Worm (Caenorhabditis elegans) whole organism, L1 larva: ENCODE results near the gene Y65A5A.24.
A peak's percentile ranks its signal among the peaks of the same experiment; 100 is the strongest.

Source experiments
- C04F5.9 ChIP-seq: sonication (generic microtip); optimal IDR thresholded peaks from 2 replicates; lab custom pipeline; 2016; ENCODE audit warnings: missing genetic modification characterization, missing compliant biosample characterization
- C34B4.2 ChIP-seq: sonication (generic microtip); optimal IDR thresholded peaks from 2 replicates; lab custom pipeline; 2017; ENCODE audit warnings: mild to moderate bottlenecking, missing genetic modification characterization, missing compliant biosample characterization
- F16B12.6 ChIP-seq: fragments of 150-350 bp; optimal IDR thresholded peaks from 2 replicates; lab custom pipeline; 2014; ENCODE audit warnings: missing biosample characterization, missing genetic modification characterization
- aha-1 ChIP-seq: fragments of 150-350 bp; optimal IDR thresholded peaks from 2 replicates; lab custom pipeline; 2014; ENCODE audit warnings: missing biosample characterization, missing genetic modification characterization
- alr-1 ChIP-seq: fragments of 200-800 bp; sonication (Bioruptor generic); optimal IDR thresholded peaks from 2 replicates; lab custom pipeline; 2018; ENCODE audit warnings: borderline replicate concordance, mild to moderate bottlenecking, missing genetic modification characterization, missing compliant biosample characterization
- ceh-8 ChIP-seq: fragments of 200-800 bp; sonication (Bioruptor generic); optimal IDR thresholded peaks from 2 replicates; lab custom pipeline; 2018; ENCODE audit warnings: mild to moderate bottlenecking, missing genetic modification characterization, moderate library complexity, missing compliant biosample characterization
- ceh-88 ChIP-seq: fragments of 200-800 bp; sonication (Bioruptor generic); IDR thresholded peaks from 2 replicates; pipeline ENCODE4 v1.3.6; 2022; ENCODE audit warnings: missing genetic modification characterization, missing compliant biosample characterization
- ceh-90 ChIP-seq: sonication (generic microtip); optimal IDR thresholded peaks from 2 replicates; lab custom pipeline; 2016; ENCODE audit warnings: missing genetic modification characterization, missing compliant biosample characterization
- egl-13 ChIP-seq: sonication (generic microtip); optimal IDR thresholded peaks from 2 replicates; lab custom pipeline; 2016; ENCODE audit warnings: missing genotype, missing genetic modification reagents, missing genetic modification characterization, missing compliant biosample characterization
- elt-2 ChIP-seq: sonication (generic microtip); optimal IDR thresholded peaks from 2 replicates; lab custom pipeline; 2016; ENCODE audit warnings: missing genetic modification characterization, mild to moderate bottlenecking, inconsistent platforms, missing compliant biosample characterization, missing genetic modification reagents
- elt-3 ChIP-seq, 6 experiments: fragments of 150-350 bp in 1 of 6; sonication (generic microtip); optimal IDR thresholded peaks; 2 replicates each; lab custom pipeline; 2017 to 2018; ENCODE audit warnings: missing biosample characterization in 6 of 6, missing genetic modification characterization in 6 of 6, inconsistent platforms in 1 of 6
- ets-5 ChIP-seq: fragments of 200-800 bp; sonication (Bioruptor generic); IDR thresholded peaks from 2 replicates; pipeline ENCODE4 v1.3.6; 2022; ENCODE audit warnings: missing genetic modification characterization, missing compliant biosample characterization
- fkh-4 ChIP-seq: sonication (generic microtip); optimal IDR thresholded peaks from 2 replicates; lab custom pipeline; 2016; ENCODE audit warnings: missing compliant biosample characterization, missing genetic modification characterization, borderline replicate concordance
- fos-1 ChIP-seq: fragments of 150-350 bp; optimal IDR thresholded peaks from 2 replicates; lab custom pipeline; 2014; ENCODE audit warnings: missing biosample characterization, missing genetic modification characterization
- grh-1 ChIP-seq: fragments of 200-800 bp; sonication (Bioruptor generic); IDR thresholded peaks from 2 replicates; pipeline ENCODE4 v1.3.6; 2022; ENCODE audit warnings: missing genetic modification reagents, missing genetic modification characterization, missing compliant biosample characterization
- hlh-17 ChIP-seq: fragments of 200-800 bp; sonication (Bioruptor generic); optimal IDR thresholded peaks from 2 replicates; lab custom pipeline; 2018; ENCODE audit warnings: missing genetic modification characterization, mild to moderate bottlenecking, missing compliant biosample characterization, moderate library complexity, borderline replicate concordance
- hlh-4 ChIP-seq: sonication (generic microtip); optimal IDR thresholded peaks from 2 replicates; lab custom pipeline; 2016; ENCODE audit warnings: mild to moderate bottlenecking, missing genetic modification characterization, missing compliant biosample characterization
- hpl-2 ChIP-seq: fragments of 150-350 bp; optimal IDR thresholded peaks from 2 replicates; lab custom pipeline; 2014; ENCODE audit warnings: missing biosample characterization, missing genetic modification reagents, missing genetic modification characterization
- isw-1 ChIP-seq: fragments of 200-800 bp; sonication (Bioruptor generic); IDR thresholded peaks from 2 replicates; pipeline ENCODE4 v1.3.6; 2022; ENCODE audit warnings: missing genetic modification characterization, missing compliant biosample characterization
- jun-1 ChIP-seq: fragments of 150-350 bp; optimal IDR thresholded peaks from 2 replicates; lab custom pipeline; 2014; ENCODE audit warnings: missing biosample characterization, missing genetic modification reagents, missing genetic modification characterization
- lin-13 ChIP-seq: fragments of 150-350 bp; optimal IDR thresholded peaks from 2 replicates; lab custom pipeline; 2014; ENCODE audit warnings: missing biosample characterization, missing genetic modification reagents, missing genetic modification characterization
- lin-15B ChIP-seq: fragments of 150-350 bp; sonication (generic microtip); optimal IDR thresholded peaks from 3 replicates; lab custom pipeline; 2014; ENCODE audit warnings: missing biosample characterization, missing genetic modification characterization
- lsy-2 ChIP-seq, 2 experiments: fragments of 150-350 bp; optimal IDR thresholded peaks; 2 replicates each; lab custom pipeline; 2014; ENCODE audit warnings: missing biosample characterization in 2 of 2, missing genetic modification characterization in 2 of 2
- mef-2 ChIP-seq: fragments of 150-350 bp; optimal IDR thresholded peaks from 2 replicates; lab custom pipeline; 2014; ENCODE audit warnings: missing biosample characterization, missing genetic modification characterization
- nhr-20 ChIP-seq: sonication (generic microtip); optimal IDR thresholded peaks from 2 replicates; lab custom pipeline; 2016; ENCODE audit warnings: mild to moderate bottlenecking, missing genetic modification characterization, missing compliant biosample characterization
- nhr-28 ChIP-seq: fragments of 150-350 bp; optimal IDR thresholded peaks from 2 replicates; lab custom pipeline; 2014; ENCODE audit warnings: missing biosample characterization, missing genetic modification characterization
- nhr-76 ChIP-seq: sonication (generic microtip); optimal IDR thresholded peaks from 2 replicates; lab custom pipeline; 2017; ENCODE audit warnings: missing biosample characterization, missing genetic modification characterization
- nhr-77 ChIP-seq: fragments of 150-350 bp; optimal IDR thresholded peaks from 2 replicates; lab custom pipeline; 2014; ENCODE audit warnings: missing biosample characterization, missing genetic modification characterization
- nhr-85 ChIP-seq: sonication (generic microtip); peaks from one replicate; lab custom pipeline; 2016; ENCODE audit warnings: missing genetic modification characterization, inconsistent platforms, missing compliant biosample characterization
- nhr-90 ChIP-seq: sonication (generic microtip); optimal IDR thresholded peaks from 2 replicates; lab custom pipeline; 2016; ENCODE audit warnings: mild to moderate bottlenecking, missing genetic modification characterization, missing compliant biosample characterization; ENCODE audit not compliant: poor library complexity
- pax-3 ChIP-seq: fragments of 200-800 bp; sonication (Bioruptor generic); optimal IDR thresholded peaks from 2 replicates; lab custom pipeline; 2018; ENCODE audit warnings: mild to moderate bottlenecking, missing genetic modification characterization, moderate library complexity, missing compliant biosample characterization
- pqm-1 ChIP-seq: sonication (generic microtip); optimal IDR thresholded peaks from 3 replicates; lab custom pipeline; 2017; ENCODE audit warnings: missing biosample characterization, missing genetic modification characterization
- rnt-1 ChIP-seq: sonication (generic microtip); optimal IDR thresholded peaks from 2 replicates; lab custom pipeline; 2016; ENCODE audit warnings: mild to moderate bottlenecking, missing genetic modification characterization, moderate library complexity, missing compliant biosample characterization
- skn-1 ChIP-seq: fragments of 150-350 bp; optimal IDR thresholded peaks from 2 replicates; lab custom pipeline; 2014; ENCODE audit warnings: missing biosample characterization, missing genetic modification characterization
- snpc-4 ChIP-seq: fragments of 150-350 bp; optimal IDR thresholded peaks from 2 replicates; lab custom pipeline; 2014; ENCODE audit warnings: missing biosample characterization, missing genetic modification characterization
- snu-23 ChIP-seq: sonication (generic microtip); optimal IDR thresholded peaks from 2 replicates; lab custom pipeline; 2016; ENCODE audit warnings: missing genetic modification characterization, missing compliant biosample characterization
- sox-4 ChIP-seq: sonication (generic microtip); optimal IDR thresholded peaks from 2 replicates; lab custom pipeline; 2016; ENCODE audit warnings: missing genetic modification characterization, missing compliant biosample characterization
- sptf-1 ChIP-seq: fragments of 150-350 bp; optimal IDR thresholded peaks from 2 replicates; lab custom pipeline; 2014; ENCODE audit warnings: missing biosample characterization, missing genetic modification characterization
- sup-37 ChIP-seq: fragments of 200-800 bp; sonication (Bioruptor generic); optimal IDR thresholded peaks from 2 replicates; lab custom pipeline; 2018; ENCODE audit warnings: mild to moderate bottlenecking, missing genetic modification characterization, missing compliant biosample characterization
- unc-62 ChIP-seq: fragments of 150-350 bp; optimal IDR thresholded peaks from 2 replicates; lab custom pipeline; 2014; ENCODE audit warnings: missing biosample characterization, missing genetic modification reagents, missing genetic modification characterization
- unc-86 ChIP-seq: sonication (generic microtip); optimal IDR thresholded peaks from 2 replicates; lab custom pipeline; 2016; ENCODE audit warnings: missing genetic modification characterization, missing compliant biosample characterization
- xbp-1 ChIP-seq: sonication (generic microtip); optimal IDR thresholded peaks from 2 replicates; lab custom pipeline; 2016; ENCODE audit warnings: missing genetic modification characterization, missing compliant biosample characterization

The Y65A5A.24 gene

ce11 chrIV:16421903-16422557, 28.3 kb downstream of the Y65A5A.24 start (continued):
- TF ChIP-seq xbp-1 (tag; lab: Kevin White, UChicago) (no peak), snu-23 (GFP tag; lab: Kevin White, UChicago) (no peak), jun-1 (tag; lab: Kevin White, UChicago) (no peak), skn-1 (no peak), ets-5 (GFP tag; lab: Robert Waterston, UW) (no peak), unc-86 (tag; lab: Kevin White, UChicago) (no peak), hlh-4 (no peak), C34B4.2 (no peak), C04F5.9 (no peak), elt-3 (tag; optimal IDR thresholded peaks at IDR 0.05; lab: Kevin White, UChicago) (no peak), ceh-88 (GFP tag; lab: Robert Waterston, UW) (no peak), unc-62 (GFP tag; lab: Kevin White, UChicago) (no peak), hlh-17 (GFP tag; lab: Kevin White, UChicago) (no peak), fos-1 (tag; lab: Kevin White, UChicago) (no peak), nhr-77 (tag; lab: Kevin White, UChicago) (no peak), sox-4 (tag; lab: Kevin White, UChicago) (no peak), sptf-1 (no peak), sup-37 (GFP tag; lab: Kevin White, UChicago) (no peak), fkh-4 (no peak), ceh-90 (peak; percentile 30), nhr-85 (tag; lab: Kevin White, UChicago) (peak; percentile 34), lin-13 (no peak), nhr-90 (no peak), elt-2 (tag; lab: Kevin White, UChicago) (no peak), grh-1 (GFP tag; lab: Robert Waterston, UW) (no peak), pqm-1 (no peak), aha-1 (tag; lab: Kevin White, UChicago) (no peak), isw-1 (GFP tag; lab: Robert Waterston, UW) (no peak), snpc-4 (tag; lab: Kevin White, UChicago) (no peak), lin-15B (no peak), ceh-8 (no peak), mef-2 (no peak), nhr-20 (tag; lab: Kevin White, UChicago) (no peak), nhr-76 (tag; lab: Kevin White, UChicago) (no peak), F16B12.6 (tag; lab: Kevin White, UChicago) (no peak), nhr-28 (tag; lab: Kevin White, UChicago) (no peak), alr-1 (tag; lab: Kevin White, UChicago) (no peak), pax-3 (tag; lab: Kevin White, UChicago) (no peak), hpl-2 (GFP tag; lab: Kevin White, UChicago) (no peak), rnt-1 (tag; lab: Kevin White, UChicago) (peak; percentile 62), egl-13 (tag; lab: Kevin White, UChicago) (no peak), lsy-2 (tag; optimal IDR thresholded peaks at IDR 0.05; lab: Kevin White, UChicago) (peak in 1 of 2 experiments; percentile 31)

ce11 chrIV:16424337-16424736, 30.6 kb downstream of the Y65A5A.24 start, which contains the start of gene Y10G11A.1:
Y10G11A.1 (plus strand) TSS chrIV:16424637.
- peak; percentile 59 for TF ChIP-seq nhr-85 (tag; lab: Kevin White, UChicago)
